Worm (Caenorhabditis elegans) whole organism, early embryonic: ENCODE data around the gene erp-44.2.

Source experiments
- F13C5.2 ChIP-seq: sonication (generic microtip); optimal IDR thresholded peaks from 2 replicates; lab custom pipeline; 2017; ENCODE audit warnings: mild to moderate bottlenecking, missing genetic modification characterization, inconsistent platforms, missing compliant biosample characterization
- ama-1 ChIP-seq: fragments of 150-350 bp; optimal IDR thresholded peaks from 2 replicates; lab custom pipeline; 2014
- flt-1 ChIP-seq: fragments of 200-800 bp; sonication (Bioruptor generic); IDR thresholded peaks from 2 replicates; pipeline ENCODE4 v1.3.6; 2022; ENCODE audit warnings: missing genetic modification characterization, missing compliant biosample characterization
- scrt-1 ChIP-seq: fragments of 200-800 bp; sonication (Bioruptor generic); IDR thresholded peaks from 2 replicates; pipeline ENCODE4 v1.3.6; 2022; ENCODE audit warnings: missing genetic modification characterization, missing compliant biosample characterization
- tbx-37 ChIP-seq: fragments of 200-800 bp; sonication (Bioruptor generic); conservative IDR thresholded peaks from 2 replicates; pipeline ENCODE4 v1.3.6; 2022; ENCODE audit warnings: missing genetic modification reagents, missing genetic modification characterization, missing compliant biosample characterization

DNA sequence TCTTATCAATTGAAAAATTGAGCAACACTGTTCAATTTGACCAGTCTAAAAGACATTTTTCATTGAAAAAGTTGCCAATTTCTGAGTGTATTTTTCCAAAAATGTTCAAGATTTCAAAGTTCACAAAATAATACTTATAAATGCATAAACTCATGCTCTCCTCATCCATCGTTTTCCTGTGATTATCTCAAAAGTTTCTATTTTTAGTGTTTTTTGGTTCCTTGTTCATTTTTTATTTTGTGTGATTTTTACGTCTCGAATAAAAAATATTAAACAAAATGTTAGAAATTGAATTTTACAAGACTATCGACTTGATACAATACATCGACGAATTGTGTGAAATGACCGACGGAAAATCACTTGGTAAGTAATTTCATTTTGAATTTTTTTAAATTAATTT is 47.3 kb upstream of the erp-44.2 start, which contains the start of gene atic-1:
- TF ChIP-seq tbx-37 (GFP tag; lab: Robert Waterston, UW) (no peak), F13C5.2 (tag; lab: Kevin White, UChicago) (no peak), scrt-1 (GFP tag; lab: Robert Waterston, UW) (no peak), ama-1 (lab: Kevin White, UChicago) (no peak), flt-1 (no peak)
